Fruit fly (Drosophila melanogaster) Kc167 (cell line): ENCODE measurements around the gene sd.

Experiments used
- Myc ChIP-seq: fragments of >200 bp; optimal IDR thresholded peaks from 2 replicates; lab custom pipeline; 2017; ENCODE audit warnings: missing external identifiers
- Sin3A ChIP-seq: fragments of >200 bp; optimal IDR thresholded peaks from 2 replicates; lab custom pipeline; 2018; ENCODE audit warnings: missing external identifiers
- h ChIP-seq: fragments of >200 bp; optimal IDR thresholded peaks from 3 replicates; lab custom pipeline; 2018; ENCODE audit warnings: missing external identifiers
- insv ChIP-seq: fragments of >200 bp; optimal IDR thresholded peaks from 3 replicates; lab custom pipeline; 2018; ENCODE audit warnings: missing external identifiers
- psq ChIP-seq: fragments of >200 bp; optimal IDR thresholded peaks from 2 replicates; lab custom pipeline; 2017; ENCODE audit warnings: missing external identifiers
- ttk ChIP-seq: sonication (Bioruptor generic); optimal IDR thresholded peaks from 2 replicates; lab custom pipeline; 2017; ENCODE audit warnings: missing external identifiers

sd gene

dm6 chrX:15803764-15804563 is at the start of gene sd, which contains the start of gene PGRP-LE:
Gene sd (plus strand): TSS chrX:15804370.
Gene PGRP-LE (minus strand): TSS chrX:15803880.
- no peak for TF ChIP-seq h
- no peak for TF ChIP-seq ttk (lab: Kevin White, UChicago)
- TF ChIP-seq psq, result no peak
- no peak for TF ChIP-seq insv (lab: Kevin White, UChicago)
- TF ChIP-seq Sin3A (lab: Kevin White, UChicago), result no peak
- TF ChIP-seq Myc (lab: Kevin White, UChicago), result no peak

dm6 chrX:15756018-15756417 is 48.2 kb upstream of the sd start, which contains the start of gene CG8260:
Gene CG8260 (plus strand): TSS chrX:15756318.
- TF ChIP-seq ttk (lab: Kevin White, UChicago) (no peak), psq (no peak), Sin3A (lab: Kevin White, UChicago) (no peak), h (no peak), insv (lab: Kevin White, UChicago) (no peak)

- TF ChIP-seq Myc (lab: Kevin White, UChicago) (no peak), Sin3A (lab: Kevin White, UChicago) (no peak), ttk (lab: Kevin White, UChicago) (no peak), insv (lab: Kevin White, UChicago) (no peak), h (no peak), psq (no peak)
Measured at dm6 chrX:15758692-15759240, 45.4 kb upstream of the sd start.

dm6 chrX:15759752-15760446 is 44.3 kb upstream of the sd start:
- TF ChIP-seq Myc (lab: Kevin White, UChicago) (no peak), ttk (lab: Kevin White, UChicago) (no peak), h (no peak), insv (lab: Kevin White, UChicago) (no peak), Sin3A (lab: Kevin White, UChicago) (no peak)

dm6 chrX:15760447-15761297 is 43.5 kb upstream of the sd start, which contains the start of the genes Graf and mRpL3:
Gene Graf (minus strand): TSS chrX:15760733.
Gene mRpL3 (plus strand): TSS chrX:15761248.
- TF ChIP-seq Sin3A (lab: Kevin White, UChicago) (no peak), psq (no peak), insv (lab: Kevin White, UChicago) (no peak), ttk (lab: Kevin White, UChicago) (no peak), h (no peak), Myc (lab: Kevin White, UChicago) (no peak)

- TF ChIP-seq Myc (lab: Kevin White, UChicago), result no peak
- TF ChIP-seq h, result no peak
- no peak for TF ChIP-seq psq
- TF ChIP-seq insv (lab: Kevin White, UChicago), result no peak
- no peak for TF ChIP-seq ttk (lab: Kevin White, UChicago)
- TF ChIP-seq Sin3A (lab: Kevin White, UChicago), result no peak
Measured at dm6 chrX:15761298-15761640, 42.9 kb upstream of the sd start.

dm6 chrX:15762723-15763122 is 41.4 kb upstream of the sd start, which contains the start of gene Polr3A:
Gene Polr3A (plus strand): TSS chrX:15762956.
- TF ChIP-seq h, result no peak
- no peak for TF ChIP-seq Myc (lab: Kevin White, UChicago)

dm6 chrX:15766395-15766866 is 37.7 kb upstream of the sd start, which contains the start of gene CG8952:
Gene CG8952 (minus strand): TSS chrX:15766445.
- TF ChIP-seq ttk (lab: Kevin White, UChicago), result no peak

- no peak for TF ChIP-seq insv (lab: Kevin White, UChicago)
- TF ChIP-seq h, result no peak
- TF ChIP-seq Sin3A (lab: Kevin White, UChicago), result no peak
- no peak for TF ChIP-seq Myc (lab: Kevin White, UChicago)
- TF ChIP-seq ttk (lab: Kevin White, UChicago), result no peak
- TF ChIP-seq psq, result no peak
Measured at dm6 chrX:15769457-15769856, 34.7 kb upstream of the sd start, which contains the start of gene CG33172. Gene CG33172 (plus strand): TSS chrX:15769664.

- no peak for TF ChIP-seq insv (lab: Kevin White, UChicago)
- no peak for TF ChIP-seq h
- TF ChIP-seq Myc (lab: Kevin White, UChicago), result no peak
Measured at dm6 chrX:15772663-15773062, 31.5 kb upstream of the sd start, which contains the start of gene CG43672. Gene CG43672 (plus strand): TSS chrX:15772963.

- no peak for TF ChIP-seq h
- TF ChIP-seq Sin3A (lab: Kevin White, UChicago), result no peak
- TF ChIP-seq ttk (lab: Kevin White, UChicago), result no peak
- TF ChIP-seq psq, result no peak
- TF ChIP-seq Myc (lab: Kevin White, UChicago), result no peak
- no peak for TF ChIP-seq insv (lab: Kevin White, UChicago)
Measured at dm6 chrX:15778846-15779245, 25.3 kb upstream of the sd start, which contains the start of gene CG43673. Gene CG43673 (plus strand): TSS chrX:15779146.
